Fruit fly (Drosophila melanogaster): Measurements from ENCODE around the gene CG44838.

- no peak for TF ChIP-seq psq (optimal IDR thresholded peaks at IDR 0.05)
- no peak for TF ChIP-seq Myc (optimal IDR thresholded peaks at IDR 0.05)
- no peak for TF ChIP-seq insv (optimal IDR thresholded peaks at IDR 0.05)
- no peak for TF ChIP-seq ttk (optimal IDR thresholded peaks at IDR 0.05)
Measured at dm6 chr3L:9421621-9422020, 39.2 kb upstream of the CG44838 start.
